Worm (Caenorhabditis elegans): Measurements from ENCODE around the gene Y54E2A.10.

Y54E2A.10 gene

ce11 chrII:14822419-14822818 is 31.6 kb downstream of the Y54E2A.10 start (continued):
- TF ChIP-seq lsy-2 (tag; optimal IDR thresholded peaks at IDR 0.05) (peak; percentile 62 to 68), dpl-1 (GFP tag; optimal IDR thresholded peaks at IDR 0.05) (peak; percentile 43 to 64 (median 46)), sptf-1 (tag; optimal IDR thresholded peaks at IDR 0.05) (no peak), C16A3.4 (tag; optimal IDR thresholded peaks at IDR 0.05) (peak; percentile 62), fkh-8 (tag; optimal IDR thresholded peaks at IDR 0.05) (no peak), rnt-1 (tag; optimal IDR thresholded peaks at IDR 0.05) (peak; percentile 54), ces-1 (GFP tag; optimal IDR thresholded peaks at IDR 0.05) (no peak), vab-15 (tag; optimal IDR thresholded peaks at IDR 0.05) (peak; percentile 38), mdl-1 (tag; optimal IDR thresholded peaks at IDR 0.05) (peak in 1 of 2 experiments; percentile 80), zip-4 (GFP tag; optimal IDR thresholded peaks at IDR 0.05) (peak; percentile 21), fkh-4 (tag; optimal IDR thresholded peaks at IDR 0.05; ENCODE audit: borderline replicate concordance) (peak; percentile 23), xbp-1 (tag; optimal IDR thresholded peaks at IDR 0.05) (peak; percentile 58), F16B12.6 (tag; optimal IDR thresholded peaks at IDR 0.05) (no peak), nhr-20 (tag; optimal IDR thresholded peaks at IDR 0.05) (peak; percentile 96), unc-30 (tag; optimal IDR thresholded peaks at IDR 0.05) (no peak), blmp-1 (tag; optimal IDR thresholded peaks at IDR 0.05) (peak; percentile 84), swsn-7 (tag; optimal IDR thresholded peaks at IDR 0.05) (peak; percentile 69), lir-3 (tag; optimal IDR thresholded peaks at IDR 0.05; ENCODE audit: poor library complexity) (peak; percentile 73), ceh-8 (GFP tag; optimal IDR thresholded peaks at IDR 0.05) (no peak), jun-1 (tag; optimal IDR thresholded peaks at IDR 0.05) (peak; percentile 71), mab-9 (GFP tag; IDR thresholded peaks at IDR 0.05) (no peak), hlh-17 (GFP tag; optimal IDR thresholded peaks at IDR 0.05; ENCODE audit: borderline replicate concordance) (no peak), ets-5 (GFP tag; IDR thresholded peaks at IDR 0.05) (no peak), ceh-88 (GFP tag; IDR thresholded peaks at IDR 0.05) (0 out of 2 replicates have a peak, but pooled peaks have one; percentile 10), mep-1 (tag; optimal IDR thresholded peaks at IDR 0.05) (peak; percentile 73), ztf-11 (tag; optimal IDR thresholded peaks at IDR 0.05) (no peak), unc-62 (GFP tag; optimal IDR thresholded peaks at IDR 0.05) (no peak), nhr-47 (tag; optimal IDR thresholded peaks at IDR 0.05) (peak; percentile 67), nhr-12 (tag; optimal IDR thresholded peaks at IDR 0.05) (no peak), fos-1 (tag; optimal IDR thresholded peaks at IDR 0.05) (peak; percentile 62), nhr-84 (tag; optimal IDR thresholded peaks at IDR 0.05) (no peak), nhr-28 (tag; optimal IDR thresholded peaks at IDR 0.05) (peak; percentile 35), snu-23 (GFP tag; optimal IDR thresholded peaks at IDR 0.05) (peak; percentile 87), nhr-237 (tag; optimal IDR thresholded peaks at IDR 0.05) (peak; percentile 43), tbx-2 (tag; optimal IDR thresholded peaks at IDR 0.05) (peak; percentile 78), nhr-19 (GFP tag; conservative IDR thresholded peaks at IDR 0.05) (peak; percentile 70), aly-2 (tag; optimal IDR thresholded peaks at IDR 0.05) (no peak), dsc-1 (tag; optimal IDR thresholded peaks at IDR 0.05) (no peak), fkh-10 (GFP tag; optimal IDR thresholded peaks at IDR 0.05) (no peak), sup-37 (GFP tag; optimal IDR thresholded peaks at IDR 0.05) (peak; percentile 35), nhr-76 (tag; optimal IDR thresholded peaks at IDR 0.05) (no peak), alr-1 (tag; optimal IDR thresholded peaks at IDR 0.05; ENCODE audit: borderline replicate concordance) (no peak), ceh-63 (GFP tag; optimal IDR thresholded peaks at IDR 0.05) (no peak), pax-3 (tag; optimal IDR thresholded peaks at IDR 0.05) (no peak), aha-1 (tag; optimal IDR thresholded peaks at IDR 0.05) (no peak), nhr-85 (tag) (peak; percentile 95), lin-35 (GFP tag; optimal IDR thresholded peaks at IDR 0.05) (peak; percentile 56 to 88), ztf-4 (tag; optimal IDR thresholded peaks at IDR 0.05) (peak; percentile 47), nhr-11 (tag; optimal IDR thresholded peaks at IDR 0.05) (peak; percentile 1), isw-1 (GFP tag; IDR thresholded peaks at IDR 0.05) (no peak), pqm-1 (tag; optimal IDR thresholded peaks at IDR 0.05) (no peak), efl-1 (optimal IDR thresholded peaks at IDR 0.05) (peak; percentile 78 to 84), efl-1 (GFP tag; optimal IDR thresholded peaks at IDR 0.05 in 1 of 2) (peak; percentile 55 to 96), lin-14 (GFP tag; optimal IDR thresholded peaks at IDR 0.05) (peak; percentile 91)
